Fruit fly (Drosophila melanogaster): ENCODE data around the gene CRAT.

DNA sequence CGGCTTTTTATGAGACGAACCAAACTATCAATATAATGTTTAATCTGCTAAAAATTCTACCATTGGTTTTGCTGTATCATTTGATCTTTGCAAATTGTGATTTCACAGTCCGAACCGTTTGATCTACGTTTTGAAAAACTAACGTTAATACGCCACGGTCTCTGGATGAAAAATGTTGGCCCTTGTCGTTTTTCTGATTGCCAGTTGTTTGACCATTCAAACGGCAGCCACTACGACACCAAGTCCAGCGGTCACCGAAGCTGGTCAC lies 1.6 kb downstream of the CRAT start, which contains the start of gene CG42564:
- TF ChIP-seq insv (optimal IDR thresholded peaks at IDR 0.05) (no peak), h (optimal IDR thresholded peaks at IDR 0.05) (no peak), Sin3A (optimal IDR thresholded peaks at IDR 0.05) (no peak)

All from Kc167 (cell line).